Fruit fly (Drosophila melanogaster): Measurements from ENCODE around the gene comm3.

Gene comm3

dm6 chr3L:15592536-15593260, 54.9 kb downstream of the comm3 start (continued):
- TF ChIP-seq dimm (GFP tag; IDR thresholded peaks at IDR 0.05), result no peak
- peak; percentile 3 for TF ChIP-seq fd64A (GFP tag; optimal IDR thresholded peaks at IDR 0.05)
- peak; percentile 4 for TF ChIP-seq CG8359 (GFP tag; optimal IDR thresholded peaks at IDR 0.05; ENCODE audit: borderline replicate concordance)
- peak; percentile 77 for TF ChIP-seq CG7839 (tag; optimal IDR thresholded peaks at IDR 0.05)
- no peak for TF ChIP-seq Taf1 (GFP tag; IDR thresholded peaks at IDR 0.05)
- peak; percentile 64 for TF ChIP-seq tap (tag; optimal IDR thresholded peaks at IDR 0.05)
- TF ChIP-seq Opbp (GFP tag; IDR thresholded peaks at IDR 0.05; ENCODE audit: partially characterized antibody), result no peak
- no peak for TF ChIP-seq trh (GFP tag; optimal IDR thresholded peaks at IDR 0.05)
- peak; percentile 62 for TF ChIP-seq CG18599 (GFP tag; optimal IDR thresholded peaks at IDR 0.05)
- TF ChIP-seq CG12391 (tag; optimal IDR thresholded peaks at IDR 0.05), result peak; percentile 72
- TF ChIP-seq E2f2 (GFP tag; IDR thresholded peaks at IDR 0.05), result peak; percentile 30; the same call in 1 of the 2 replicates
- TF ChIP-seq Eip74EF (GFP tag; optimal IDR thresholded peaks at IDR 0.05), result peak in 1 of 2 experiments; percentile 28
- TF ChIP-seq tio (GFP tag; optimal IDR thresholded peaks at IDR 0.05), result peak; percentile 7
- TF ChIP-seq zen (tag; optimal IDR thresholded peaks at IDR 0.05), result no peak
- peak; percentile 58 for TF ChIP-seq row (GFP tag; IDR thresholded peaks at IDR 0.05)
- TF ChIP-seq CG6254 (GFP tag; optimal IDR thresholded peaks at IDR 0.05), result peak; percentile 24
- no peak for TF ChIP-seq CG17802 (tag; optimal IDR thresholded peaks at IDR 0.05)
- peak; percentile 22 for TF ChIP-seq CG12299 (tag; optimal IDR thresholded peaks at IDR 0.05)
- TF ChIP-seq CG42726 (GFP tag; IDR thresholded peaks at IDR 0.05; ENCODE audit: partially characterized antibody), result no peak
- TF ChIP-seq grau (tag; optimal IDR thresholded peaks at IDR 0.05), result peak; percentile 78
- peak; percentile 64 for TF ChIP-seq unpg (GFP tag; optimal IDR thresholded peaks at IDR 0.05)
- TF ChIP-seq CG16815 (GFP tag; optimal IDR thresholded peaks at IDR 0.05), result no peak
- peak; percentile 7 for TF ChIP-seq exex (tag; optimal IDR thresholded peaks at IDR 0.05)
- peak; percentile 60 for TF ChIP-seq phol (tag; optimal IDR thresholded peaks at IDR 0.05)
- peak; percentile 65 for TF ChIP-seq CG17829 (tag; optimal IDR thresholded peaks at IDR 0.05)
- no peak for TF ChIP-seq pita (GFP tag; optimal IDR thresholded peaks at IDR 0.05)
- TF ChIP-seq zfh2 (GFP tag; optimal IDR thresholded peaks at IDR 0.05), result peak; percentile 6
- TF ChIP-seq NFAT (GFP tag; IDR thresholded peaks at IDR 0.05), result no peak
- TF ChIP-seq Drgx (GFP tag; IDR thresholded peaks at IDR 0.05), result peak; percentile 56
- peak; percentile 28 for TF ChIP-seq CG15601 (tag; optimal IDR thresholded peaks at IDR 0.05)
- no peak for TF ChIP-seq YL-1 (GFP tag; optimal IDR thresholded peaks at IDR 0.05)
- peak; percentile 36 for TF ChIP-seq CG3847 (GFP tag; IDR thresholded peaks at IDR 0.05)
- 0 out of 2 replicates have a peak, but pooled peaks have one; percentile 47 for TF ChIP-seq CG32767 (GFP tag; IDR thresholded peaks at IDR 0.05)
- TF ChIP-seq HLH3B (GFP tag; IDR thresholded peaks at IDR 0.05), result peak; percentile 48
- TF ChIP-seq CG9817 (tag; optimal IDR thresholded peaks at IDR 0.05), result peak; percentile 19
- TF ChIP-seq Dbx (GFP tag; IDR thresholded peaks at IDR 0.05), result 0 out of 3 replicates have a peak, but pooled peaks have one; percentile 18
- peak; percentile 62 for TF ChIP-seq Fer1 (GFP tag; optimal IDR thresholded peaks at IDR 0.05)
- peak; percentile 71 for TF ChIP-seq CG13424 (tag; optimal IDR thresholded peaks at IDR 0.05)
- TF ChIP-seq slp2 (GFP tag; optimal IDR thresholded peaks at IDR 0.05), result no peak
- TF ChIP-seq dm (GFP tag; optimal IDR thresholded peaks at IDR 0.05), result no peak
- TF ChIP-seq Fer3 (tag; optimal IDR thresholded peaks at IDR 0.05), result peak; percentile 64
- peak; percentile 23; the same call in 1 of the 2 replicates for TF ChIP-seq CG10366 (GFP tag; IDR thresholded peaks at IDR 0.05)
- TF ChIP-seq CG2678 (tag; optimal IDR thresholded peaks at IDR 0.05), result peak; percentile 80
- TF ChIP-seq trem (tag; optimal IDR thresholded peaks at IDR 0.05), result peak; percentile 32
- TF ChIP-seq PHDP (tag; optimal IDR thresholded peaks at IDR 0.05), result peak; percentile 75
- TF ChIP-seq chm (GFP tag; IDR thresholded peaks at IDR 0.05), result no peak
- peak; percentile 51; the same call in 1 of the 2 replicates for TF ChIP-seq Xrp1 (GFP tag; IDR thresholded peaks at IDR 0.05)
- TF ChIP-seq CG12104 (GFP tag; optimal IDR thresholded peaks at IDR 0.05), result no peak
